Worm (Caenorhabditis elegans): ENCODE measurements around the gene cal-3.

The cal-3 gene

DNA sequence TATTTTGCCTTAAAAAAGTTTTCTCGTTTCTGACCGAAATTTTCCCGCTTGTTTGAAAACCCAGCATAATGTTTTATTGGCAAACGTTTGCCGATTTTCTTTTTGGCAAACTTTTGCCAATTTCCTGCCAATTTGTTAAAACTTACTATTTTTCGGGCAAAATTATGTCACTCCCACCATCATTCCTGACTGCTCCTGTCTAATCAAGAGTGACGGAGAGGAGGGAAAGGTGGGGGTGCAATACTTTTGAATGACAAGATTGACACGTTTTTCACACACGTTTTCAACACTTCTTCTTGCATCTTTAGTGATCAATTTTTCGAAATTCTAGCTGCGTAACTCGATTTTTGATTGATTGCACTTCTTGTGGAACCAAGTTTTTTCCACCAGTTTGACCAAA, 53.4 kb downstream of the cal-3 start:
- TF ChIP-seq tra-4 (tag; optimal IDR thresholded peaks at IDR 0.05), result no peak

Measured in whole organism, early embryonic.